Fruit fly (Drosophila melanogaster) whole organism, wandering third instar larva: ENCODE data around the gene CG14543.

Source experiments
- Abd-B ChIP-seq: fragments of >200 bp; optimal IDR thresholded peaks from 2 replicates; lab custom pipeline; 2017; ENCODE audit warnings: missing biosample characterization, missing genetic modification characterization
- CG32264 ChIP-seq: fragments of 200-800 bp; sonication (Bioruptor generic); optimal IDR thresholded peaks from 2 replicates; lab custom pipeline; 2016; ENCODE audit warnings: missing biosample characterization, missing genetic modification characterization
- CG9705 ChIP-seq: fragments of 200-800 bp; sonication (Bioruptor generic); optimal IDR thresholded peaks from 2 replicates; lab custom pipeline; 2018; ENCODE audit warnings: missing biosample characterization, mild to moderate bottlenecking, missing genetic modification characterization
- Dfd ChIP-seq: fragments of >200 bp; optimal IDR thresholded peaks from 2 replicates; lab custom pipeline; 2017; ENCODE audit warnings: missing biosample characterization, missing genetic modification characterization
- Dif ChIP-seq: fragments of 200-275, 200-300 bp; sonication (Bioruptor generic); optimal IDR thresholded peaks from 2 replicates; lab custom pipeline; 2018; ENCODE audit warnings: missing biosample characterization, missing genetic modification characterization; ENCODE audit not compliant: partially characterized antibody
- GATAd ChIP-seq: sonication (Bioruptor generic); optimal IDR thresholded peaks from 2 replicates; lab custom pipeline; 2016; ENCODE audit warnings: missing biosample characterization, missing genetic modification characterization
- Hnf4 ChIP-seq: fragments of 200-800 bp; sonication (Bioruptor generic); optimal IDR thresholded peaks from 2 replicates; lab custom pipeline; 2016; ENCODE audit warnings: missing biosample characterization, mild to moderate bottlenecking, missing genetic modification characterization
- Hr78 ChIP-seq: fragments of >200 bp; optimal IDR thresholded peaks from 2 replicates; lab custom pipeline; 2017; ENCODE audit warnings: missing biosample characterization, missing genetic modification characterization
- Hr83 ChIP-seq: fragments of 200-300 bp; sonication (Bioruptor generic); optimal IDR thresholded peaks from 2 replicates; lab custom pipeline; 2016; ENCODE audit warnings: missing biosample characterization, mild to moderate bottlenecking, missing genetic modification characterization, moderate library complexity; ENCODE audit not compliant: poor library complexity, severe bottlenecking
- Jra ChIP-seq: sonication (Bioruptor generic); optimal IDR thresholded peaks from 2 replicates; lab custom pipeline; 2016; ENCODE audit warnings: missing biosample characterization, missing genetic modification characterization
- Mio ChIP-seq: sonication (Bioruptor generic); optimal IDR thresholded peaks from 2 replicates; lab custom pipeline; 2016; ENCODE audit warnings: missing biosample characterization, missing genetic modification characterization
- Myc ChIP-seq: fragments of >200 bp; optimal IDR thresholded peaks from 2 replicates; lab custom pipeline; 2017
- N ChIP-seq: fragments of >200 bp; optimal IDR thresholded peaks from 2 replicates; lab custom pipeline; 2018; ENCODE audit warnings: missing biosample characterization, missing external identifiers, missing genetic modification characterization
- OdsH ChIP-seq: fragments of 200-800 bp; sonication (Bioruptor generic); optimal IDR thresholded peaks from 2 replicates; lab custom pipeline; 2016; ENCODE audit warnings: missing biosample characterization, mild to moderate bottlenecking, missing genetic modification characterization
- Rel ChIP-seq, 2 experiments: fragments of 200-800 bp; sonication (Bioruptor generic) in 1 of 2; optimal IDR thresholded peaks; 2 replicates in 1 of 2; 3 replicates in 1 of 2; lab custom pipeline; 2016 to 2019; ENCODE audit warnings: mild to moderate bottlenecking in 2 of 2, missing biosample characterization in 2 of 2, missing genetic modification characterization in 2 of 2, moderate library complexity in 1 of 2
- Sp1 ChIP-seq: fragments of 200-800 bp; sonication (Bioruptor generic); optimal IDR thresholded peaks from 3 replicates; lab custom pipeline; 2019; ENCODE audit warnings: missing biosample characterization, mild to moderate bottlenecking, missing genetic modification characterization, moderate library complexity
- Vsx2 ChIP-seq: fragments of 200-300, 225-300 bp; sonication (Bioruptor generic); optimal IDR thresholded peaks from 2 replicates; lab custom pipeline; 2018; ENCODE audit warnings: missing biosample characterization, missing genetic modification characterization; ENCODE audit not compliant: partially characterized antibody
- br ChIP-seq: fragments of 200-800 bp; sonication (Bioruptor generic); optimal IDR thresholded peaks from 2 replicates; lab custom pipeline; 2016; ENCODE audit warnings: missing biosample characterization, missing genetic modification characterization
- brk ChIP-seq: fragments of 200-800 bp; sonication (Bioruptor generic); optimal IDR thresholded peaks from 2 replicates; lab custom pipeline; 2016; ENCODE audit warnings: missing biosample characterization, mild to moderate bottlenecking, missing genetic modification characterization
- dl ChIP-seq, 2 experiments: fragments of 175-275, 200-275 bp in 1 of 2; fragments of 200-275 bp in 1 of 2; sonication (Bioruptor generic); optimal IDR thresholded peaks; lab custom pipeline; 2018; ENCODE audit warnings: mild to moderate bottlenecking in 2 of 2, missing biosample characterization in 2 of 2, missing genetic modification characterization in 2 of 2, moderate library complexity in 2 of 2; ENCODE audit not compliant: partially characterized antibody in 2 of 2, insufficient read depth in 1 of 2
- dmrt93B ChIP-seq: fragments of 200-800 bp; sonication (Bioruptor generic); optimal IDR thresholded peaks from 2 replicates; lab custom pipeline; 2018; ENCODE audit warnings: missing biosample characterization, mild to moderate bottlenecking, missing genetic modification characterization
- dsf ChIP-seq: sonication (Bioruptor generic); optimal IDR thresholded peaks from 2 replicates; lab custom pipeline; 2016; ENCODE audit warnings: missing biosample characterization, missing genetic modification characterization, borderline replicate concordance
- ey ChIP-seq: fragments of 200-800 bp; sonication (Bioruptor generic); optimal IDR thresholded peaks from 2 replicates; lab custom pipeline; 2016; ENCODE audit warnings: missing biosample characterization, missing genetic modification characterization
- foxo ChIP-seq, 2 experiments: fragments of 200-800 bp; sonication (Bioruptor generic); optimal IDR thresholded peaks; 2 replicates in 1 of 2; 3 replicates in 1 of 2; lab custom pipeline; 2016 to 2017; ENCODE audit warnings: missing biosample characterization in 2 of 2, missing genetic modification characterization in 2 of 2
- fru ChIP-seq: fragments of 200-800 bp; sonication (Bioruptor generic); optimal IDR thresholded peaks from 3 replicates; lab custom pipeline; 2016; ENCODE audit warnings: missing biosample characterization, mild to moderate bottlenecking, missing genetic modification characterization
- h ChIP-seq: fragments of 200-800 bp; sonication (Bioruptor generic); optimal IDR thresholded peaks from 3 replicates; lab custom pipeline; 2016; ENCODE audit warnings: missing biosample characterization, mild to moderate bottlenecking, missing genetic modification characterization
- jim ChIP-seq: fragments of 175-275, 200-325 bp; sonication (Bioruptor generic); optimal IDR thresholded peaks from 2 replicates; lab custom pipeline; 2016; ENCODE audit warnings: missing biosample characterization, mild to moderate bottlenecking, missing genetic modification characterization
- lola ChIP-seq: fragments of >200 bp; optimal IDR thresholded peaks from 2 replicates; lab custom pipeline; 2017; ENCODE audit warnings: missing biosample characterization, missing genetic modification characterization
- pan ChIP-seq: fragments of >200 bp; optimal IDR thresholded peaks from 2 replicates; lab custom pipeline; 2017
- psq ChIP-seq: fragments of 200-800 bp; sonication (Bioruptor generic); optimal IDR thresholded peaks from 3 replicates; lab custom pipeline; 2017; ENCODE audit warnings: missing biosample characterization, mild to moderate bottlenecking, missing genetic modification characterization, moderate library complexity
- rgr ChIP-seq: fragments of 200-800 bp; sonication (Bioruptor generic); optimal IDR thresholded peaks from 3 replicates; lab custom pipeline; 2016; ENCODE audit warnings: missing biosample characterization, mild to moderate bottlenecking, missing genetic modification characterization
- sage ChIP-seq: fragments of 200-800 bp; sonication (Bioruptor generic); optimal IDR thresholded peaks from 2 replicates; lab custom pipeline; 2016; ENCODE audit warnings: missing biosample characterization, mild to moderate bottlenecking, missing genetic modification characterization
- sv ChIP-seq: fragments of 200-800 bp; sonication (Bioruptor generic); optimal IDR thresholded peaks from 3 replicates; lab custom pipeline; 2016; ENCODE audit warnings: missing biosample characterization, missing genetic modification characterization
- tai ChIP-seq: sonication (Bioruptor generic); optimal IDR thresholded peaks from 2 replicates; lab custom pipeline; 2016; ENCODE audit warnings: missing biosample characterization, missing genetic modification characterization
- usp ChIP-seq: fragments of >200 bp; optimal IDR thresholded peaks from 2 replicates; lab custom pipeline; 2017; ENCODE audit warnings: missing biosample characterization, missing genetic modification characterization
- woc ChIP-seq: sonication (Bioruptor generic); optimal IDR thresholded peaks from 2 replicates; lab custom pipeline; 2016; ENCODE audit warnings: missing biosample characterization, mild to moderate bottlenecking, missing genetic modification characterization

CG14543 gene

DNA sequence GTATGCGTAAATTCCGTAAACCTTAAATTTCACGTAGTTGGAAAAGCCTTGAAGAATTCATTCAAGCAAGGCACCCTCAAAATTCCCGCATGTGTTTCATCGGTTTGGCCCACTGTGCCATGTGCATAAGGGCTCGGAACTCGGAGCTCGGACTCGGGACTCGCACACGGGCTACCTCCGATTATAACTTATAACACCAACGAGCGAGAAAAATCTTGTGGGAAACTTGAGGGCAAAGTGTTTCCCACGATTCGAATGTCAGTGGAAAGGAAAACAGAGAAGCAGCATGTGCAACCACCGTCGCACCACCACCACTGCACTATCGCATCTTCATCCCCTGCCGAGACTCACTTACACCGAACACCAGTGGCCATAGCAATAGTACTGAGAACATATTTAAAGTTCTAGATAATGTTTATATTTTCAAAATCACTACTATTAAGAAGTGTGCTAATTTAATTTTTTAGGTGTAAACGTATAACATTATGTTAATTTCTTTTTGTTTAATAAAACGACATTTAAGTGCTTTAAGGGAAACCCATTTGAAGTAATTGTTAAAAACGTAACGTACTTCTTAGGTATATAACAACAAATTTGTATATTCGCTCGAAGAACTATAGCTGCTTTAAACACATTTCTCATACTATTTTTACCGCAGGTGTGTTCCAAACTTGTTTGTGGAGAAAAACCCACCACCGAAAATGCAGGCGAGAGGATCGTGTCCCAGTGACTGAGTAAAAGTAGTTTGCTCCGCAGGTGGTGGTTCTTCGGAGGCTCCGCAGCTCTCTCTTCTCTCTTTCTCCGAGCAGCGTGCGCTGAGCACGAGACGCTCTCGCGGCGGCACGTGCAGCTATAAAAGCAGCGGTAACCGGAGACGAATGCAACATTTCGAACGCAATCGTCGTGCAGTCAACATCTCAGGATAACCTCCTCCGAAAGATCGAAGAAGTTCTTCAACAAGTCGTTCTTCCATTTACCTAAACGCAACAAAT, 20.0 kb upstream of the CG14543 start (continued):
- no peak for TF ChIP-seq Myc (lab: Kevin White, UChicago)
- peak; percentile 91 for TF ChIP-seq OdsH (GFP tag; lab: Kevin White, UChicago)
- TF ChIP-seq CG32264 (GFP tag; lab: Kevin White, UChicago): peak; percentile 75
- TF ChIP-seq pan (lab: Kevin White, UChicago): no peak
- TF ChIP-seq Jra (GFP tag; lab: Kevin White, UChicago): peak; percentile 80
- peak; percentile 31 to 48 for TF ChIP-seq dl (GFP tag; optimal IDR thresholded peaks at IDR 0.05; lab: Kevin White, UChicago; ENCODE audit: insufficient read depth in 1 of 2, partially characterized antibody in 2 of 2)
- no peak for TF ChIP-seq Mio (GFP tag; lab: Kevin White, UChicago)
- TF ChIP-seq Hr83 (GFP tag; lab: Kevin White, UChicago): no peak
- peak; percentile 71 for TF ChIP-seq Hnf4
- peak; percentile 87 for TF ChIP-seq dmrt93B (GFP tag; lab: Kevin White, UChicago)
- TF ChIP-seq Rel (GFP tag; optimal IDR thresholded peaks at IDR 0.05; lab: Kevin White, UChicago): no peak
- TF ChIP-seq Rel (tag; optimal IDR thresholded peaks at IDR 0.05; lab: Kevin White, UChicago): peak; percentile 54
- TF ChIP-seq sv (GFP tag; lab: Kevin White, UChicago): peak; percentile 72
- peak; percentile 85 for TF ChIP-seq brk (GFP tag; lab: Kevin White, UChicago)
- TF ChIP-seq woc (GFP tag; lab: Kevin White, UChicago): peak; percentile 93
- no peak for TF ChIP-seq jim
- TF ChIP-seq Dfd (GFP tag; lab: Kevin White, UChicago): peak; percentile 73
- TF ChIP-seq, all 38 proteins: peak for 26

DNA sequence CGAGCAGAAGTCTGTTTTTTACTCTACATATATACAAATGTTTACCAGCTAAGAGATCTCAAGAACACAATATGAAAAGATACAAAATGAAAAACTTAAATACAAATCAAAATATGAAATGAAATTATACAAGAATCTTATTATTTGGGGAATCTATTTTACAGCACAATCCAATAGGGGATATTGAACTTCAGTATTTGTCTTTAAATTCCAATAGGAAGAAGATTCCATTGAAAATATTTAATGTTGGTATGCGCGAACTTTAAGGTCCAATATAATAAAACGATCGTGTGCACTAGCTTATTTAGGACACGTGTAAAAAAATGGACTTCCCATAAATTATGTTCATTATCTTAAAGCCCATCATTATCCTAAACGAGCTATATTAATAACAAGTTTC, 18.5 kb upstream of the CG14543 start:
- TF ChIP-seq tai (GFP tag; lab: Kevin White, UChicago) (no peak), Dif (GFP tag; lab: Kevin White, UChicago) (no peak)

DNA sequence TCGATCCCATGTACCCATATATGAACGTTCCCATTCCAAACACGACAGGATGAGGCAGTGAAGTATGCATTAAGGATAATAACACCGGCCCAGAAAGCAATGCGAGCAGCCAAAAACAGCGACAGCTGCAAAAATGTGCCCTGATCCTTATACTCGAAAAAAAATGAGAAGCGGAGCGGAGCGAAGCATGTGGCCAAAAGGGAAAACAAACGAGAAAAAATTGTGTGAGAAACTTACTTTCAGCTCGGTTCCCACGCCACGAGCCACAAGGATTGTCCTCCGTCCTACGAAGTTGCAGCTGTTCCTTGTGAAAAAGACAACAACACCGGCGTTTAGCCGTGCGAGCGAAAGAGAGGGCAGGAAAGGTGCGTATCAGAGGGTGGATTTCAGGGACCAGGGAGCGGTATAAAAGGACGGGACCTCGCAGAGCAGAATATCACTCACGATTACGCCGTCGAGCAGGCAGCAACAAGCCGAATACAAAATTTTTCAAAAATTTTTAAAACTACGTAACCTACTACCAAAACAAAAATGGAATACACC, 16.6 kb upstream of the CG14543 start:
- TF ChIP-seq dmrt93B (GFP tag; lab: Kevin White, UChicago) (no peak), Myc (lab: Kevin White, UChicago) (no peak), foxo (GFP tag; optimal IDR thresholded peaks at IDR 0.05; lab: Kevin White, UChicago) (no peak)

DNA sequence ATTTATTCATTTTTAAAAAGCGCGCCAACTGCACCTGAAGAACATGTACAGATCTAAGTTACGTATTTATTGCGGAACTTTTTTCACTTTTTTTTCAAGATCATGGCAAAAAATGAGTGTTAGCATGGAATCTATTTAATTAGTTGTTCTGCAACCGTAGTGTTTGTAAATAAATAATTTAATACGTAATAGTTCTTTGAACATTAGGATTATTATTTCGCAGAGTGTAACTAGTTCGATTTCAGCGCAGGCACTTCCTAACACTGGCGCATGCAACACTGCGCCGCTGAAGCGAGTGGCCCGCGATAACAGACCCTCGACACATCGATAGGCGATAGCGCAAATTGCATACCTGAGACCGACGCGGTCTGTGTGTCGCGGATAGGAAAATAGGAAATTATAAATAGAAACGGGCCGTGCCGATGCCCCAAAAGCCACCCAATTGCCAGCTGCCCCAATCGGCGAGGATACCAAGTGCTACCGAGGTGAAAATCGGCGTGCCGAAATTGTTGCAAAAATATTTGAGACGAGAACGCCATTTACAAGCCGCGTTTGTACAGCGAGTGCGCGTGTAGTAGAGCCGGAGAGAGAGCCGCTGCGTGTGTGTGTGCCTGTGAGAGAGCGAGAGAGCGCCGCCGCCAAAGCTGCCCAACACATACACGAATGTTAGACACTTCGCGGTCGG, 14.9 kb upstream of the CG14543 start, which contains the start of gene gro:
TSS of gene gro (plus strand) at position 320 of the 685 bp plus-strand sequence.
- TF ChIP-seq sage (peak; percentile 71), Hnf4 (peak; percentile 85), woc (GFP tag; lab: Kevin White, UChicago) (peak; percentile 68), dmrt93B (GFP tag; lab: Kevin White, UChicago) (peak; percentile 60), h (GFP tag; lab: Kevin White, UChicago) (peak; percentile 85), dsf (GFP tag; lab: Kevin White, UChicago) (peak; percentile 64), Abd-B (GFP tag; lab: Kevin White, UChicago) (no peak), Jra (GFP tag; lab: Kevin White, UChicago) (peak; percentile 67), tai (GFP tag; lab: Kevin White, UChicago) (peak; percentile 88), OdsH (GFP tag; lab: Kevin White, UChicago) (peak; percentile 72), brk (GFP tag; lab: Kevin White, UChicago) (peak; percentile 89), Dif (GFP tag; lab: Kevin White, UChicago) (peak; percentile 83), CG32264 (GFP tag; lab: Kevin White, UChicago) (no peak), CG9705 (GFP tag; lab: Kevin White, UChicago) (peak; percentile 61), foxo (GFP tag; optimal IDR thresholded peaks at IDR 0.05; lab: Kevin White, UChicago) (peak in 1 of 2 experiments; percentile 78), GATAd (GFP tag; lab: Kevin White, UChicago) (peak; percentile 21), jim (no peak), pan (lab: Kevin White, UChicago) (no peak), rgr (GFP tag; lab: Kevin White, UChicago) (peak; percentile 83), ey (GFP tag; lab: Kevin White, UChicago) (peak; percentile 70), Vsx2 (GFP tag; lab: Kevin White, UChicago) (no peak), Dfd (GFP tag; lab: Kevin White, UChicago) (no peak), dl (GFP tag; optimal IDR thresholded peaks at IDR 0.05; lab: Kevin White, UChicago; ENCODE audit: insufficient read depth in 1 of 2, partially characterized antibody in 2 of 2) (peak in 1 of 2 experiments; percentile 64), Sp1 (peak; percentile 45), psq (GFP tag; lab: Kevin White, UChicago) (peak; percentile 53), lola (no peak), fru (GFP tag; lab: Kevin White, UChicago) (peak; percentile 76), Hr83 (GFP tag; lab: Kevin White, UChicago) (peak; percentile 42), Myc (lab: Kevin White, UChicago) (no peak), Mio (GFP tag; lab: Kevin White, UChicago) (no peak), Hr78 (GFP tag; lab: Kevin White, UChicago) (no peak), br (GFP tag; lab: Kevin White, UChicago) (peak; percentile 77), sv (GFP tag; lab: Kevin White, UChicago) (peak; percentile 47), usp (GFP tag; lab: Kevin White, UChicago) (no peak), N (peak; percentile 68)
